Fruit fly (Drosophila melanogaster) whole organism, embryonic: ENCODE data around the gene Bili.

Experiments
- Adf1 ChIP-seq: fragments of 200-800 bp; sonication (Bioruptor generic); IDR thresholded peaks from 2 replicates; pipeline ENCODE4 v1.3.6; 2022; ENCODE audit warnings: missing biosample characterization, missing genetic modification characterization
- Atf6 ChIP-seq: fragments of 200-800 bp; sonication (Bioruptor generic); IDR thresholded peaks from 2 replicates; pipeline ENCODE4 v1.3.6; 2022; ENCODE audit warnings: missing biosample characterization, missing genetic modification characterization
- CG11093 ChIP-seq: fragments of 200-800 bp; sonication (Bioruptor generic); IDR thresholded peaks from 3 replicates; pipeline ENCODE4 v1.3.6; 2022; ENCODE audit warnings: missing biosample characterization, missing genetic modification characterization
- CG12104 ChIP-seq: fragments of 200-800 bp; sonication (Bioruptor generic); optimal IDR thresholded peaks from 3 replicates; lab custom pipeline; 2016; ENCODE audit warnings: missing biosample characterization, missing genetic modification characterization
- CG13624 ChIP-seq: fragments of 200-800 bp; sonication (Bioruptor generic); optimal IDR thresholded peaks from 2 replicates; lab custom pipeline; 2016; ENCODE audit warnings: missing biosample characterization, missing genetic modification characterization
- CG14050 ChIP-seq: fragments of 200-800 bp; sonication (Bioruptor generic); IDR thresholded peaks from 3 replicates; pipeline ENCODE4 v1.3.6; 2022; ENCODE audit warnings: missing biosample characterization, missing genetic modification characterization
- CG14860 ChIP-seq: fragments of 200-800 bp; sonication (Bioruptor generic); IDR thresholded peaks from 3 replicates; pipeline ENCODE4 v1.3.6; 2022; ENCODE audit warnings: missing biosample characterization, missing genetic modification characterization; ENCODE audit not compliant: partially characterized antibody
- CG14965 ChIP-seq: fragments of 200-800 bp; sonication (Bioruptor generic); optimal IDR thresholded peaks from 2 replicates; lab custom pipeline; 2016; ENCODE audit warnings: missing biosample characterization, missing genetic modification characterization, borderline replicate concordance
- CG15601 ChIP-seq: fragments of 200-800 bp; sonication (Bioruptor generic); optimal IDR thresholded peaks from 3 replicates; lab custom pipeline; 2019; ENCODE audit warnings: missing biosample characterization, mild to moderate bottlenecking, missing genetic modification characterization, moderate library complexity
- CG17829 ChIP-seq: fragments of 200-800 bp; optimal IDR thresholded peaks from 2 replicates; lab custom pipeline; 2019; ENCODE audit warnings: missing biosample characterization, mild to moderate bottlenecking, missing genetic modification characterization, moderate library complexity
- CG2120 ChIP-seq: fragments of 200-800 bp; sonication (Bioruptor generic); optimal IDR thresholded peaks from 3 replicates; lab custom pipeline; 2016; ENCODE audit warnings: missing biosample characterization, missing genetic modification characterization
- CG2875 ChIP-seq: fragments of 200-800 bp; sonication (Bioruptor generic); optimal IDR thresholded peaks from 2 replicates; lab custom pipeline; 2017; ENCODE audit warnings: missing biosample characterization, mild to moderate bottlenecking, missing genetic modification characterization, missing genetic modification reagents
- CG30020 ChIP-seq: fragments of 200-800 bp; optimal IDR thresholded peaks from 2 replicates; lab custom pipeline; 2019; ENCODE audit warnings: missing biosample characterization, mild to moderate bottlenecking, missing genetic modification characterization, moderate library complexity
- CG34376 ChIP-seq: fragments of 200-800 bp; sonication (Bioruptor generic); optimal IDR thresholded peaks from 2 replicates; lab custom pipeline; 2018; ENCODE audit warnings: missing biosample characterization, mild to moderate bottlenecking, missing genetic modification characterization
- CG4328 ChIP-seq: fragments of 200-800 bp; sonication (Bioruptor generic); optimal IDR thresholded peaks from 3 replicates; lab custom pipeline; 2017; ENCODE audit warnings: missing biosample characterization, missing genetic modification reagents, missing genetic modification characterization
- CG4424 ChIP-seq: fragments of 200-800 bp; sonication (Bioruptor generic); optimal IDR thresholded peaks from 3 replicates; lab custom pipeline; 2016; ENCODE audit warnings: missing biosample characterization, missing genetic modification characterization
- CG5180 ChIP-seq: fragments of 200-800 bp; sonication (Bioruptor generic); optimal IDR thresholded peaks from 3 replicates; lab custom pipeline; 2017; ENCODE audit warnings: missing biosample characterization, missing genetic modification characterization, mild to moderate bottlenecking, moderate library complexity, missing genetic modification reagents
- CG5953 ChIP-seq: fragments of 200-800 bp; sonication (Bioruptor generic); IDR thresholded peaks from 2 replicates; pipeline ENCODE4 v1.3.6; 2022; ENCODE audit warnings: missing biosample characterization, missing genetic modification characterization
- CG6689 ChIP-seq: fragments of 200-800 bp; sonication (Bioruptor generic); IDR thresholded peaks from 2 replicates; pipeline ENCODE4 v1.3.6; 2022; ENCODE audit warnings: missing biosample characterization, missing genetic modification characterization
- CG7556 ChIP-seq: fragments of 200-800 bp; sonication (Bioruptor generic); optimal IDR thresholded peaks from 2 replicates; lab custom pipeline; 2017; ENCODE audit warnings: missing biosample characterization, mild to moderate bottlenecking, missing genetic modification characterization
- CG7839 ChIP-seq: fragments of 200-800 bp; sonication (Bioruptor generic); optimal IDR thresholded peaks from 3 replicates; lab custom pipeline; 2018; ENCODE audit warnings: missing biosample characterization, mild to moderate bottlenecking, missing genetic modification characterization, moderate library complexity
- CG8089 ChIP-seq: fragments of 200-800 bp; sonication (Bioruptor generic); optimal IDR thresholded peaks from 3 replicates; lab custom pipeline; 2016; ENCODE audit warnings: missing biosample characterization, missing genetic modification characterization
- Dref ChIP-seq: fragments of 200-800 bp; sonication (Bioruptor generic); IDR thresholded peaks from 2 replicates; pipeline ENCODE4 v1.3.6; 2022; ENCODE audit warnings: missing biosample characterization, missing genetic modification characterization
- Eip74EF ChIP-seq, 2 experiments: fragments of 200-800 bp in 1 of 2; fragments of >200 bp in 1 of 2; sonication (Bioruptor generic) in 1 of 2; optimal IDR thresholded peaks; 2 replicates each; lab custom pipeline; 2017 to 2019; ENCODE audit warnings: missing biosample characterization in 2 of 2, missing genetic modification characterization in 2 of 2, mild to moderate bottlenecking in 1 of 2, moderate library complexity in 1 of 2
- Elba2 ChIP-seq: fragments of 200-800 bp; sonication (Bioruptor generic); optimal IDR thresholded peaks from 3 replicates; lab custom pipeline; 2016; ENCODE audit warnings: missing biosample characterization, missing genetic modification characterization
- Fer1 ChIP-seq: fragments of 200-800 bp; sonication (Bioruptor generic); optimal IDR thresholded peaks from 2 replicates; lab custom pipeline; 2017; ENCODE audit warnings: missing biosample characterization, mild to moderate bottlenecking, missing genetic modification characterization
- Gsc ChIP-seq: fragments of 200-800 bp; sonication (Bioruptor generic); IDR thresholded peaks from 2 replicates; pipeline ENCODE4 v1.3.6; 2022; ENCODE audit warnings: missing biosample characterization, missing genetic modification characterization
- H2.0 ChIP-seq: fragments of 200-800 bp; sonication (Bioruptor generic); IDR thresholded peaks from 2 replicates; pipeline ENCODE4 v1.3.6; 2022; ENCODE audit warnings: missing biosample characterization, missing genetic modification characterization
- Hr3 ChIP-seq: fragments of 200-800 bp; sonication (Bioruptor generic); optimal IDR thresholded peaks from 3 replicates; lab custom pipeline; 2016; ENCODE audit warnings: missing biosample characterization, missing genetic modification characterization
- Meics ChIP-seq: fragments of 200-800 bp; sonication (Bioruptor generic); optimal IDR thresholded peaks from 2 replicates; lab custom pipeline; 2017; ENCODE audit warnings: missing biosample characterization, mild to moderate bottlenecking, missing genetic modification characterization
- Mrtf ChIP-seq: fragments of 200-800 bp; sonication (Bioruptor generic); IDR thresholded peaks from 3 replicates; pipeline ENCODE4 v1.3.6; 2022; ENCODE audit warnings: missing biosample characterization, missing genetic modification characterization
- NfI ChIP-seq: fragments of 200-800 bp; sonication (Bioruptor generic); optimal IDR thresholded peaks from 3 replicates; lab custom pipeline; 2018; ENCODE audit warnings: missing biosample characterization, mild to moderate bottlenecking, missing genetic modification characterization, moderate library complexity
- Oli ChIP-seq: fragments of 200-800 bp; sonication (Bioruptor generic); optimal IDR thresholded peaks from 2 replicates; lab custom pipeline; 2018; ENCODE audit warnings: missing biosample characterization, mild to moderate bottlenecking, missing genetic modification characterization, moderate library complexity
- bcd ChIP-seq: fragments of 200-800 bp; sonication (Bioruptor generic); optimal IDR thresholded peaks from 2 replicates; lab custom pipeline; 2017; ENCODE audit warnings: missing biosample characterization, mild to moderate bottlenecking, missing genetic modification characterization
- dmrt99B ChIP-seq: fragments of 200-800 bp; sonication (Bioruptor generic); optimal IDR thresholded peaks from 2 replicates; lab custom pipeline; 2018; ENCODE audit warnings: missing biosample characterization, mild to moderate bottlenecking, missing genetic modification characterization, moderate library complexity
- fd64A ChIP-seq: fragments of 200-800 bp; sonication (Bioruptor generic); optimal IDR thresholded peaks from 3 replicates; lab custom pipeline; 2018; ENCODE audit warnings: missing biosample characterization, mild to moderate bottlenecking, missing genetic modification characterization
- h ChIP-seq: fragments of >200 bp; optimal IDR thresholded peaks from 2 replicates; lab custom pipeline; 2017
- mam ChIP-seq: fragments of 200-800 bp; sonication (Bioruptor generic); optimal IDR thresholded peaks from 3 replicates; lab custom pipeline; 2016; ENCODE audit warnings: missing biosample characterization, missing genetic modification characterization
- mirr ChIP-seq: fragments of 200-800 bp; sonication (Bioruptor generic); optimal IDR thresholded peaks from 3 replicates; lab custom pipeline; 2018; ENCODE audit warnings: missing biosample characterization, mild to moderate bottlenecking, missing genetic modification characterization
- p53 ChIP-seq: fragments of 200-800 bp; sonication (Bioruptor generic); optimal IDR thresholded peaks from 2 replicates; lab custom pipeline; 2016; ENCODE audit warnings: missing biosample characterization, missing genetic modification characterization
- pfk ChIP-seq: fragments of 200-800 bp; sonication (Bioruptor generic); optimal IDR thresholded peaks from 2 replicates; lab custom pipeline; 2018; ENCODE audit warnings: missing biosample characterization, mild to moderate bottlenecking, missing genetic modification characterization, moderate library complexity
- run ChIP-seq: fragments of 200-800 bp; sonication (Bioruptor generic); optimal IDR thresholded peaks from 3 replicates; lab custom pipeline; 2018; ENCODE audit warnings: missing biosample characterization, mild to moderate bottlenecking, missing genetic modification characterization
- sens-2 ChIP-seq: fragments of 200-800 bp; sonication (Bioruptor generic); IDR thresholded peaks from 2 replicates; pipeline ENCODE4 v1.3.6; 2022; ENCODE audit warnings: missing biosample characterization, missing genetic modification characterization
- seq ChIP-seq: fragments of 200-800 bp; sonication (Bioruptor generic); IDR thresholded peaks from 2 replicates; pipeline ENCODE4 v1.3.6; 2022; ENCODE audit warnings: missing biosample characterization, missing genetic modification characterization
- sim ChIP-seq: fragments of 200-800 bp; sonication (Bioruptor generic); IDR thresholded peaks from 2 replicates; pipeline ENCODE4 v1.3.6; 2022; ENCODE audit warnings: missing biosample characterization, missing genetic modification characterization
- slbo ChIP-seq: fragments of 200-800 bp; sonication (Bioruptor generic); IDR thresholded peaks from 2 replicates; pipeline ENCODE4 v1.3.6; 2022; ENCODE audit warnings: missing biosample characterization, missing genetic modification characterization
- slp2 ChIP-seq: fragments of 200-800 bp; sonication (Bioruptor generic); optimal IDR thresholded peaks from 2 replicates; lab custom pipeline; 2016; ENCODE audit warnings: missing biosample characterization, missing genetic modification characterization
- sr ChIP-seq: fragments of 200-800 bp; sonication (Bioruptor generic); IDR thresholded peaks from 3 replicates; pipeline ENCODE4 v1.3.6; 2022; ENCODE audit warnings: missing biosample characterization, missing genetic modification characterization
- tio ChIP-seq: fragments of 200-800 bp; sonication (Bioruptor generic); optimal IDR thresholded peaks from 2 replicates; lab custom pipeline; 2017; ENCODE audit warnings: missing biosample characterization, missing genetic modification characterization, inconsistent platforms
- trh ChIP-seq: fragments of 200-800 bp; sonication (Bioruptor generic); optimal IDR thresholded peaks from 2 replicates; lab custom pipeline; 2016; ENCODE audit warnings: missing biosample characterization, missing genetic modification characterization
- vfl ChIP-seq: fragments of 200-800 bp; sonication (Bioruptor generic); optimal IDR thresholded peaks from 2 replicates; lab custom pipeline; 2016; ENCODE audit warnings: missing biosample characterization, missing genetic modification characterization

The Bili gene

DNA sequence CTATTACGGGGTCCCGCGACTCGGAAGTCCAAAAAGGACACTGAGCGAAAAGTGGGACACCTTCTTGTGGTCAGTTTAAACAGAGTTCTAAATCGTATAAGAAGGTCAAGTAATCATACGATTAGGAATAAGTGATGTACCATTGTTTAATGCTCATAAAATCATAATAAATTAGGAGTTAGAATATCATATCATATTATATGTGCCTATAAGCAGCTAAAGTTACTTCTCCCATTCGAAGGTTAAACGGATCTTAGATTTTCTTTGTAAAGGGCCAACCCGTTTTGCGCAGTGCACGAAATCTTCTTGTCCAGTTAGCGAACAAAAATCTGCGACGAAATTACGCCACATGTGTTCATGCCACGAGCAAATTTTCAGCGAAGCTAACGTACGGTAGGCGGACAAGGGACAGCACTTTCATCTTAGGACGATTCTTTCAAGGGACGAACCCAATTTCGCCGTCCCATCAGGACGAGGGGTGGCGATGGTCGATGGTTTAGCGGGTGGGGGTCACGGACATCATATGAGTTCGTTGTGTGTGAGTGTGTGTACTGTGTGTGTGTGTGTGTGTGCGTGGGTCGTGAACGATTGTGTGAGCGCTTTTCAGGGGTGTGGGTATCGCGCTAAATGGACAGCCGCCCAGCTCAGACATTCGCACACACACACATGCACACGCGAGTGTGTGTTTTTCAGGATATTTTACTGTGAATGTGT is 37.3 kb downstream of the Bili start (continued):
- TF ChIP-seq tio (GFP tag; lab: Kevin White, UChicago) = peak; percentile 0
- no peak for TF ChIP-seq H2.0 (GFP tag; lab: Robert Waterston, UW)
- peak; percentile 43 for TF ChIP-seq bcd (GFP tag; lab: Kevin White, UChicago)
- no peak for TF ChIP-seq sr
- TF ChIP-seq sim (GFP tag; lab: Robert Waterston, UW) = no peak
- no peak for TF ChIP-seq seq (GFP tag; lab: Robert Waterston, UW)
- TF ChIP-seq CG14860 (GFP tag; lab: Robert Waterston, UW) = no peak
- TF ChIP-seq run (tag; lab: Kevin White, UChicago) = no peak
- no peak for TF ChIP-seq CG30020
- peak; percentile 14 for TF ChIP-seq mam (GFP tag; lab: Kevin White, UChicago)
- TF ChIP-seq Gsc (GFP tag; lab: Robert Waterston, UW) = no peak
- TF ChIP-seq Oli (tag; lab: Kevin White, UChicago) = peak; percentile 45
- TF ChIP-seq Meics = peak; percentile 73
- TF ChIP-seq CG2875 = no peak
- TF ChIP-seq CG13624 (GFP tag; lab: Kevin White, UChicago) = peak; percentile 38
- TF ChIP-seq Dref (GFP tag; lab: Robert Waterston, UW) = no peak
- peak; percentile 60 for TF ChIP-seq Fer1 (GFP tag; lab: Kevin White, UChicago)
- TF ChIP-seq CG7839 (tag; lab: Kevin White, UChicago) = peak; percentile 65
- TF ChIP-seq slbo (GFP tag; lab: Robert Waterston, UW) = peak; percentile 51
- peak; percentile 76 for TF ChIP-seq CG7556
- TF ChIP-seq slp2 (GFP tag; lab: Kevin White, UChicago) = peak; percentile 21
- TF ChIP-seq Eip74EF (GFP tag; optimal IDR thresholded peaks at IDR 0.05; lab: Kevin White, UChicago) = peak in 1 of 2 experiments; percentile 11
- TF ChIP-seq CG15601 (tag; lab: Kevin White, UChicago) = peak; percentile 3
- 0 out of 2 replicates have a peak, but pooled peaks have one; percentile 28 for TF ChIP-seq Atf6 (GFP tag; lab: Robert Waterston, UW)
- TF ChIP-seq CG6689 (GFP tag; lab: Robert Waterston, UW) = peak; percentile 73
- TF ChIP-seq NfI (GFP tag; lab: Kevin White, UChicago) = peak; percentile 24
- no peak for TF ChIP-seq h (lab: Kevin White, UChicago)
- no peak for TF ChIP-seq p53
- TF ChIP-seq CG34376 = peak; percentile 41
- TF ChIP-seq mirr (GFP tag; lab: Kevin White, UChicago) = no peak
- TF ChIP-seq CG4328 (GFP tag; lab: Kevin White, UChicago) = no peak
- peak; percentile 38 for TF ChIP-seq CG4424 (GFP tag; lab: Kevin White, UChicago)
- TF ChIP-seq vfl (GFP tag; lab: Kevin White, UChicago) = no peak
- TF ChIP-seq CG5180 (GFP tag; lab: Kevin White, UChicago) = peak; percentile 6
- TF ChIP-seq CG14050 (GFP tag; lab: Robert Waterston, UW) = no peak
- TF ChIP-seq Adf1 (GFP tag; lab: Robert Waterston, UW) = no peak
- TF ChIP-seq pfk = no peak
- peak; percentile 56 for TF ChIP-seq CG2120
- TF ChIP-seq CG5953 (GFP tag; lab: Robert Waterston, UW) = no peak
- TF ChIP-seq CG8089 = no peak
- TF ChIP-seq trh = no peak
- TF ChIP-seq CG17829 = peak; percentile 13
- TF ChIP-seq CG11093 (GFP tag; lab: Robert Waterston, UW) = 0 out of 3 replicates have a peak, but pooled peaks have one; percentile 29
- TF ChIP-seq Elba2 (GFP tag; lab: Kevin White, UChicago) = no peak
- TF ChIP-seq sens-2 = no peak
- TF ChIP-seq dmrt99B = peak; percentile 68
- TF ChIP-seq CG12104 = no peak
- TF ChIP-seq fd64A (GFP tag; lab: Kevin White, UChicago) = no peak
- TF ChIP-seq Hr3 (GFP tag; lab: Kevin White, UChicago) = peak; percentile 26
- TF ChIP-seq CG14965 (GFP tag; lab: Kevin White, UChicago) = no peak
- no peak for TF ChIP-seq Mrtf (GFP tag; lab: Robert Waterston, UW)
